Worm (Caenorhabditis elegans): ENCODE data around the gene him-4.
A peak's percentile ranks its signal among the peaks of the same experiment; 100 is the strongest.

The him-4 gene

ce11 chrX:9756971-9757370 lies 39.6 kb downstream of the him-4 start, which contains the start of gene T09B9.1:
TSS of gene T09B9.1 (plus strand) at chrX:9757271.
- TF ChIP-seq nhr-80 (tag; optimal IDR thresholded peaks at IDR 0.05) (no peak), efl-1 (GFP tag; optimal IDR thresholded peaks at IDR 0.05) (peak; percentile 41)

- TF ChIP-seq hmg-20 (GFP tag; IDR thresholded peaks at IDR 0.05) (no peak), B0261.1 (tag; optimal IDR thresholded peaks at IDR 0.05) (no peak), nfya-2 (GFP tag; IDR thresholded peaks at IDR 0.05) (no peak), mcd-1 (GFP tag; IDR thresholded peaks at IDR 0.05) (no peak), dpff-1 (tag; optimal IDR thresholded peaks at IDR 0.05) (no peak), B0019.2 (GFP tag; conservative IDR thresholded peaks at IDR 0.05) (no peak), bed-1 (GFP tag; IDR thresholded peaks at IDR 0.05) (no peak), F39B2.1 (GFP tag; IDR thresholded peaks at IDR 0.05) (no peak), ztf-26 (tag; optimal IDR thresholded peaks at IDR 0.05) (no peak), ceh-40 (GFP tag; IDR thresholded peaks at IDR 0.05) (no peak), gei-17 (GFP tag; optimal IDR thresholded peaks at IDR 0.05) (no peak), cebp-2 (GFP tag; IDR thresholded peaks at IDR 0.05) (no peak), fkh-3 (tag; optimal IDR thresholded peaks at IDR 0.05) (no peak), lir-1 (GFP tag; conservative IDR thresholded peaks at IDR 0.05) (no peak), F57C9.4 (tag; optimal IDR thresholded peaks at IDR 0.05) (no peak)
Observed at ce11 chrX:9761266-9761665, 43.9 kb downstream of the him-4 start, which contains the start of gene T09B9.3. TSS of gene T09B9.3 (minus strand) at chrX:9761366.

DNA sequence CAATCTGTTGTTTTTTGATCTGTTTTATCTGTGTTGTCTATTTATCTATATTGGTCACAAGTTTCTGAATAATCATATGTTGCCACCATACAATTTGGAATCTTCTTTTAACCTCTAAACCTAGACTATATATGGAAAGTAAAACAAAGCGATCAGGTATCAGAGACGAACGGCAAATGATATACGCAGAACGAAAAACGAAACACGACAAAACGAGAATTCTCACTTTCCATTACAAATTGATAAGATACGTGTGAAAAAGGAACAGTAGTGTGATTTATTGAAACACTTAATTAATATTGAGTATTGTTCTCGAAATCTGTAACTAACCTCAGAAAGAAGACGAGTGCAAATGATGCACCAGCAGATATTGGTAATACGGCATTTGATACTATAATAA lies 46.5 kb downstream of the him-4 start:
- TF ChIP-seq pha-4 (tag; optimal IDR thresholded peaks at IDR 0.05) (no peak), rec-8 (tag; optimal IDR thresholded peaks at IDR 0.05) (no peak), F22D6.2 (tag; optimal IDR thresholded peaks at IDR 0.05) (no peak), ceh-27 (GFP tag; optimal IDR thresholded peaks at IDR 0.05) (no peak), sptf-2 (GFP tag; optimal IDR thresholded peaks at IDR 0.05) (no peak), sdz-38 (tag; optimal IDR thresholded peaks at IDR 0.05) (no peak), ztf-18 (tag; optimal IDR thresholded peaks at IDR 0.05) (no peak), efl-1 (GFP tag; optimal IDR thresholded peaks at IDR 0.05) (no peak), ztf-22 (GFP tag; optimal IDR thresholded peaks at IDR 0.05) (no peak), sea-2 (GFP tag; IDR thresholded peaks at IDR 0.05) (no peak), rpc-1 (optimal IDR thresholded peaks at IDR 0.05) (no peak), rpc-1 (tag; optimal IDR thresholded peaks at IDR 0.05) (no peak)

DNA sequence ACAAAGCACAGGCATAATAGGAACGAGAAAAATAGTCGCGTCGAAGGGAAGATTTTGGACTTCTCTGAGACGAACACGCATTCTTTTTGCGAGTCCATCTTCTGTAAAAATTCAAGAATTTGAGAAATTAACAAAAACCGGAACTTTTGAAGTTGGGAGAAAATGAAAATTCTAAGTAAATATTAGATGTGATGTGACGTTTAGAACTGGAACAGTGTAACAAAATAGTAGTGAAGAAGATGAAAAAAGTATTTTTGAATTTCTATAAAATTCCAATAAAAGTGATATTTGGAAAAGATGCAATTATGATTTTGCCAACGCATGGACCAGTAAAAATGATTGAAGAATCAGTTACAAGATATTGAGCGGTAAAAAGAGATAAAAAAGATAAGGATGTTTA lies 47.5 kb downstream of the him-4 start, which contains the start of gene slc-17.9:
slc-17.9 (minus strand) TSS at position 101 of the 400 bp plus-strand sequence.
- TF ChIP-seq ceh-27 (GFP tag; optimal IDR thresholded peaks at IDR 0.05): no peak
- TF ChIP-seq nhr-90 (tag; optimal IDR thresholded peaks at IDR 0.05): no peak

DNA sequence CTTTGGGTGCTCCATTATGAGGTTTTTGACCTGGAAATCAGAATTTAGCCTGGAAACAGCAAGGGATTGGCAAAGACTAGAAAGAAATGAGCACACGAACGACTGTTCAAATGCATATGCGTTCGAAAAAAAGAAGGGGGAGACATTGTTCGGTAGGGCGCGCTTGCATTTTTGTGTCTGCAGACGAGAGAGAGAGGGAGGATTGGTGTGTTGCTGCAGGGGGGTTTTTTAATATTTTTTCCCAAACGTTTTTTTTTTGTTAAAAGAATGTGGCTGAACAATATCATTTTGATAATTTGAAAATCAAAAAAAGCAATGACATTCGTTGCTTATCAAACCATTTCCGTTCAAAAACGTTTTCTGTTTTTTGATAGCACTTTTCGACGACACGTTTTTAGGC lies 57.0 kb downstream of the him-4 start, which contains the start of gene T09B9.4:
T09B9.4 (minus strand) TSS at position 30 of the 400 bp plus-strand sequence.
- TF ChIP-seq nhr-80 (tag; optimal IDR thresholded peaks at IDR 0.05): peak; percentile 80
- TF ChIP-seq lin-35 (GFP tag; optimal IDR thresholded peaks at IDR 0.05): no peak
- TF ChIP-seq mcd-1 (GFP tag; IDR thresholded peaks at IDR 0.05): peak; percentile 87
- TF ChIP-seq F37B4.10 (GFP tag; IDR thresholded peaks at IDR 0.05): no peak
- TF ChIP-seq die-1 (tag; optimal IDR thresholded peaks at IDR 0.05): no peak
- TF ChIP-seq snpc-1.3 (tag; optimal IDR thresholded peaks at IDR 0.05; ENCODE audit: insufficient read depth): no peak
- TF ChIP-seq mxl-1 (tag; optimal IDR thresholded peaks at IDR 0.05): no peak
- no peak for TF ChIP-seq rcor-1 (GFP tag; IDR thresholded peaks at IDR 0.05)
- no peak for TF ChIP-seq xnd-1 (tag; optimal IDR thresholded peaks at IDR 0.05)
- TF ChIP-seq zim-3 (tag; optimal IDR thresholded peaks at IDR 0.05): no peak
- no peak for TF ChIP-seq K12H6.12 (tag; optimal IDR thresholded peaks at IDR 0.05)

Measured in whole organism, young adult.